Fruit fly (Drosophila melanogaster): ENCODE measurements around the gene Oseg2.

The Oseg2 gene

DNA sequence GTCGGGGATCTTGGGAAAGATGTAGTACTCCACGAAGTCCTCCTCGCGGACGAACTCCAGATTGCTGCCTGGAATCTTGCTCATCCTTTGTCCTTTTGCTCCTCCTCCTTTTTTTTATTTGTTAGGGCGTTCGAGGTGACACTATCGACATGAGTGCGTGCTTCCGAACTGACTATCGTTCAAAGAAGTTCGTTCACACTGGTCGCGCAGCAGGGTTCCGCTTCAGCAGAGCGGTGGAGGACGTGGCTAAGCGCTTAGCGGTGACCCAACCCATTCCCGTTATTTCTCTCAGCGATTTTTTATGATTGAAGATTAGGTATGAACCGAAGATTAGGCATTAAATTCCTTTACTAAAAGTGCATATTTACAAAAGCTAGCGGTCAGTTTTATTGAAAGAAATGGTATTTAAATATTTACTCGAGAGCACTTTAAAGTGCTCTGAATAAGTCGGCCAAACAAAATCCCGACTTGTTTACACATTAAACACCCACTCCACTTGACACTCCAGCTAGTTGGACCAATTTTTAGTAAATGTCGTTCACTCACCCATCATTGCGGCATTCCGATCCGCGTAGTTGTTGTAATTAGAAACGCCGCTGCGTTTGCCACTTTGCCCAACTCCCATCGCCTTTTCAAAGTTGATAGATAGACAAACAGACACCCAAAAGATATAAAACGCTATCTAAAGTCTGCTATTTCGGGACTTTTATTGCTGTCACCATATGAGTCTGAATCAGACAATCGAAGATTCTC, 36.4 kb downstream of the Oseg2 start, which contains the start of the genes ecd and CG13806 (continued):
- TF ChIP-seq Hr39 (GFP tag; optimal IDR thresholded peaks at IDR 0.05), result peak; percentile 25
- TF ChIP-seq Lpt (GFP tag; optimal IDR thresholded peaks at IDR 0.05), result no peak
- TF ChIP-seq Met (GFP tag; optimal IDR thresholded peaks at IDR 0.05), result no peak
- TF ChIP-seq CG10669 (GFP tag; optimal IDR thresholded peaks at IDR 0.05), result no peak
- TF ChIP-seq CG8319 (GFP tag; optimal IDR thresholded peaks at IDR 0.05), result no peak

DNA sequence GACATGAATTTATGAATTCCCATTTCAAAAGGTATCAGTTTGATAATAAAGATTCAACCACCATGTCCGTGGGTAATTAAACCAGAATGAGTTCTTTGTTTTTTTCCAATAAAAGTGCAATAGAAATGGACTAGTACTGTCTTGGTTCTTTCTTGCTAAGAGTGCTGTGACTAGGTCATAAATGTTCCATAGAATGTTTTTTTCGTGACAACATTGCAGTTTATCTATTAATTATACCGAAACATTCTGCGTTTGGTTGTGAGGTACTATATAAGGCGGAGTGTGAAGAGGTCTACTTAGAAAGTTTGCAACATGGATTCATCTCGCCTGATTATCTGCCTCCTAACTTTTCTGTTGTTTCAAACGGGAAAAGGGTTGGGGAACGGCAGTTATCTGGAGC, 38.1 kb downstream of the Oseg2 start, which contains the start of gene obst-I:
Gene obst-I (plus strand): TSS at position 301 of the 400 bp plus-strand sequence.
- TF ChIP-seq CG6163 (GFP tag; IDR thresholded peaks at IDR 0.05) (no peak), fkh (GFP tag; optimal IDR thresholded peaks at IDR 0.05) (no peak), Blimp-1 (GFP tag; optimal IDR thresholded peaks at IDR 0.05) (no peak), eg (GFP tag; IDR thresholded peaks at IDR 0.05) (no peak), Ets21C (GFP tag; optimal IDR thresholded peaks at IDR 0.05) (no peak), Hr39 (GFP tag; optimal IDR thresholded peaks at IDR 0.05) (no peak), Eip78C (GFP tag) (no peak), CG11762 (GFP tag; optimal IDR thresholded peaks at IDR 0.05; ENCODE audit: insufficient read depth) (no peak), Eip93F (GFP tag; optimal IDR thresholded peaks at IDR 0.05) (no peak), spab (GFP tag; optimal IDR thresholded peaks at IDR 0.05) (no peak), CG8119 (GFP tag; IDR thresholded peaks at IDR 0.05) (no peak), achi (GFP tag; optimal IDR thresholded peaks at IDR 0.05) (no peak)

DNA sequence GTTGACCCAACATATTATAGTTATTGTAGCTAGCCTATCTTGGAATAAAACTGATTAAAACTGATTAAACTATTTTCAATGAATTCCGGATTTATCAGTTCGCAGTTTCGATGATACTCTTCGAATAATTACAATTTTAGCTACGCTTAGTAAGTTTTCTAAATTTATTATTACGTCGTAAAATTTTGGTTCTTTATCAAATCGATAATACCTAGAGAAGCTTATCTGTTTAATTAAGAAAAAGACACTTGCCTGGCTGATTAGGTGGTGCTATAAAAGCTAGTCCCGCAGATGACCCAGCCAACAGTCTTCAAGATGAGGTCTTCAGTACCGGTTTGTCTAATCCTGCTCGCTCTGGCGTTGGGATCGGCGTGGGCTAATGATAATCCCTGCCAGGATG, 39.1 kb downstream of the Oseg2 start, which contains the start of gene CG32302:
Gene CG32302 (plus strand): TSS at position 301 of the 400 bp plus-strand sequence.
- TF ChIP-seq CG31627 (GFP tag; optimal IDR thresholded peaks at IDR 0.05) (no peak), CG6792 (GFP tag; optimal IDR thresholded peaks at IDR 0.05) (no peak), Met (GFP tag; optimal IDR thresholded peaks at IDR 0.05) (no peak), CG32006 (GFP tag; optimal IDR thresholded peaks at IDR 0.05) (no peak), CG11762 (GFP tag; optimal IDR thresholded peaks at IDR 0.05; ENCODE audit: insufficient read depth) (no peak), lz (GFP tag; optimal IDR thresholded peaks at IDR 0.05) (no peak), Eip75B (GFP tag; optimal IDR thresholded peaks at IDR 0.05) (no peak), Sox15 (GFP tag; optimal IDR thresholded peaks at IDR 0.05) (no peak), Ets21C (GFP tag; optimal IDR thresholded peaks at IDR 0.05) (no peak)

DNA sequence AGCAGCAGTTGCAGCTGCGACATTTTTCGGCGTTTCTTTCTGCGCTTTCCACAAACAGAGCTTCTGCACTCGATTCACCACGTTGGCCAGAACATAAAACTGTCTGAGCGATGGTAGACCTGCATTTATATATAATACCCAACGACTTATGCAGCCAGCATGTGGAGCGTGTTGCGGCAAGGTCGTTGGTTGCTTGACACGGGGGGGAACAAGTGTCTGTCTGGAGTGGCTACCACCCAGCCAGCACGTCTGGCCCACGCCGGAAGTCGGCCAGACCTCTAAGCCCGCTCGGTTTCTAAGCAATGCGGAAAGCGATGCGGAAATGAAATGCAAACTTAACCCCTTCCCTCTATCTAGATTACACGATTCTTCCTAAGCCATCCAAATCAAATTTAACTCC, 43.2 kb downstream of the Oseg2 start, which contains the start of gene yellow-g:
Gene yellow-g (minus strand): TSS at position 101 of the 400 bp plus-strand sequence.
- TF ChIP-seq achi (GFP tag; optimal IDR thresholded peaks at IDR 0.05) (no peak), CG9139 (GFP tag; optimal IDR thresholded peaks at IDR 0.05) (no peak), Sox14 (GFP tag; optimal IDR thresholded peaks at IDR 0.05) (no peak), lz (GFP tag; optimal IDR thresholded peaks at IDR 0.05) (no peak), cyc (GFP tag; optimal IDR thresholded peaks at IDR 0.05) (no peak), CG10631 (GFP tag; optimal IDR thresholded peaks at IDR 0.05) (no peak), CG6792 (GFP tag; optimal IDR thresholded peaks at IDR 0.05) (no peak), spab (GFP tag; optimal IDR thresholded peaks at IDR 0.05) (no peak)

DNA sequence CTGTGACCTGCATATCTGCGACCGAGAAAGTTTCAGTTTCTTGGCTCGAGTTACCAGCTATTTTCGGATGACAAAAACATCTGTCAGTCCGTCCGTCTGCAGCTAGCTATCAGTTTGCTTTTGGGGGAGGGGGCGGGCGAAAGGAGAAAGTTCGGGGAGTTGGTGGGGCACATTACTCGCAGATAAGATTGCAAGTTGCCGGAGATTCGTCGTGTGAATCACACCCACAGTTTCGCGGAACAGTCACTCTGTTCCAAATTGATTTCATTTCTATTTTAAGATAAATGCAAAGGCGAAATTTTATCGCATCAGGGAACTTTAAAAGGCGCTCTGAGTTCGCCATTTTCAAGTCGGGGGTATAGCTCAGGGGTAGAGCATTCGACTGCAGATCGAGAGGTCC, 43.9 kb downstream of the Oseg2 start:
- TF ChIP-seq svp (GFP tag) (peak; percentile 47), CG8319 (GFP tag; optimal IDR thresholded peaks at IDR 0.05) (no peak)

DNA sequence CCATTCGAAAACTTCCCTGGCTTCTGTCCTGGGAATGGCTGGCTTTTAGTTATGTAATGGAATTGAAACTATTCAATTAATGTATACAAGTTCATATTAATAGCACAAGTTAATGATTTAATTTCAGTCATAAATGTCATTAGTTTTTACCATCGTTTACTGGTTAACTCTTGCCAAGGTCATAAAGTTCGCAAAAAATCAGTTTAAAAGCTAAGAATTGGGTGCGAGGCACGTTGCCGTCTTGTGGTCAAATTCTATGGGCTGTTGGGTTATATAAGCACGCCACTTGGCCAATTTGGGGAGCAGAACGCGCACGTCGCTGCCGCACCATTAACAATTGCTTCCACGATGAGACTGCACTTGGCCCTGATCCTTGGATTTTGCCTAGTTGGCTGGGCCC, 46.8 kb downstream of the Oseg2 start, which contains the start of gene yellow-g2:
Gene yellow-g2 (plus strand): TSS at position 301 of the 400 bp plus-strand sequence.
- TF ChIP-seq CG8119 (GFP tag; IDR thresholded peaks at IDR 0.05) (no peak), CG10631 (GFP tag; optimal IDR thresholded peaks at IDR 0.05) (no peak), CG4318 (GFP tag; optimal IDR thresholded peaks at IDR 0.05) (no peak), CG6792 (GFP tag; optimal IDR thresholded peaks at IDR 0.05) (no peak), CG11294 (GFP tag; IDR thresholded peaks at IDR 0.05) (no peak), Eip93F (GFP tag; optimal IDR thresholded peaks at IDR 0.05) (no peak), net (GFP tag; optimal IDR thresholded peaks at IDR 0.05) (no peak), Ets21C (GFP tag; optimal IDR thresholded peaks at IDR 0.05) (no peak), salr (GFP tag; optimal IDR thresholded peaks at IDR 0.05) (no peak), CG9139 (GFP tag; optimal IDR thresholded peaks at IDR 0.05) (no peak), fkh (GFP tag; optimal IDR thresholded peaks at IDR 0.05) (no peak), CG11762 (GFP tag; optimal IDR thresholded peaks at IDR 0.05; ENCODE audit: insufficient read depth) (no peak), vri (GFP tag; optimal IDR thresholded peaks at IDR 0.05) (no peak), Eip78C (GFP tag) (no peak), CG6276 (GFP tag; optimal IDR thresholded peaks at IDR 0.05) (no peak), CG11902 (GFP tag; optimal IDR thresholded peaks at IDR 0.05) (no peak), Hr4 (GFP tag; optimal IDR thresholded peaks at IDR 0.05) (no peak), lz (GFP tag; optimal IDR thresholded peaks at IDR 0.05) (no peak), Gug (GFP tag; IDR thresholded peaks at IDR 0.05) (no peak), Blimp-1 (GFP tag; optimal IDR thresholded peaks at IDR 0.05) (no peak)

Data from whole organism, prepupa.